Worm (Caenorhabditis elegans): ENCODE results near the gene C34C12.9.

C34C12.9 gene

DNA sequence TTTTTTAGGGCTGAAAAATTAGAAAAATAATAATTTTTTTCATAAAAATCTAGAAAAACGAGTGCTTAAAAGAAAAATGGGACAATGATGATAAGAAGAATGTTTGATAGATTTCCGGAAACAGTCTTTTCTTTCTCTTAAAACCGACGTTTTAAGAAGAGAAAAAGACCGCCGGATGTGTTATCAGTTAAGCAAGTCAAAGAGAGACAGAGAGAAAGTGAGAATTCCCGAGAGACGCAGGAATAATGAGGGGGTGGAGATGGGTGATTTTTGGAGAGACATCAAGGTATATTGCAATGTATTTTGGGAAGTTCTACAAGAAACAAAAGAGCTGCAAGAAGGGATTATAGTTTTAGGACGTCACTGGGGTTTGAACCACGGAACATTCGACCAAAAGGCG is at the start of gene C34C12.9:
Gene C34C12.9, minus strand, starts transcription at position 16 of the 400 bp plus-strand sequence.
- TF ChIP-seq unc-62 (GFP tag; optimal IDR thresholded peaks at IDR 0.05) = no peak

DNA sequence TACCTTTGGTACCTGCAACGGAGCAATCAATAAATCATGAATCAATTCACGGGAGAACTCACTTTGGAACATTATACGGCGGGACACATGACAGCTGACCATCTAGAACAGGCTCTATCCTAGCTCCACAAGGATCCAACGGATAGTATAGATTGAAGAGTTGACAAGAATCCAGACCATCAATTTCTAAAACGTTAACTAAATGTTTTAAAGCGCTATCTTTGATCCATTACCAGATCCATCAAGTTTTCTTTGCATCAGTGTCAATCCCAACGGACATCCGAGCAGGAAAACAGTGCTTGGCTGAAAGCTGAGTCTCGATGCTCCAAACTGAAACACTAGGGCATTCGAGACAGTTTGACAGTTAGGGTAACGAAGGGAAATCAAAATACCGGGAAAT is 48.1 kb upstream of the C34C12.9 start:
- TF ChIP-seq unc-62 (GFP tag; optimal IDR thresholded peaks at IDR 0.05) = no peak

- TF ChIP-seq unc-62 (GFP tag; optimal IDR thresholded peaks at IDR 0.05) = no peak
Measured at ce11 chrIII:3520417-3520816, 45.1 kb upstream of the C34C12.9 start.

- TF ChIP-seq unc-62 (GFP tag; optimal IDR thresholded peaks at IDR 0.05) = no peak
Measured at ce11 chrIII:3519505-3519904, 44.2 kb upstream of the C34C12.9 start, which contains the start of gene hmit-1.3. Gene hmit-1.3 (minus strand): TSS chrIII:3519607.

DNA sequence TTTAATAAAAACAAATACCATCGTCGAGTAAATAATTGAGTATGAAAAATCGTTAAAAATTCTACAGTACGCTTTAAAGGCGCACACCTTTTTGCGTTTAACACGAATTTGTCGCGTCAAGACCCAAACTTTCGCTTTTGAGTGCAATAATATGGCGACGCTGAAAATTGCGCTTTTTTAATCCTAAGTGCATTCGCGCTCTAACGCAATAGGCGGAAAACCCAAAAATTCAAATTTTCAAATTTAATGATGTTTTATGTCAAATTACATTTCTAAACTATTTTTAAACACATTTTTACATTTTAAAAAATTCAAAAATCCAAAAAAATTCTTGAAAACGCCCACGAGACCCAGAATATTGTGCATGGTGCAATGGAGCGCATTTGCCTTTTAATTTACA is 36.5 kb upstream of the C34C12.9 start:
- no peak for TF ChIP-seq unc-62 (GFP tag; optimal IDR thresholded peaks at IDR 0.05)

DNA sequence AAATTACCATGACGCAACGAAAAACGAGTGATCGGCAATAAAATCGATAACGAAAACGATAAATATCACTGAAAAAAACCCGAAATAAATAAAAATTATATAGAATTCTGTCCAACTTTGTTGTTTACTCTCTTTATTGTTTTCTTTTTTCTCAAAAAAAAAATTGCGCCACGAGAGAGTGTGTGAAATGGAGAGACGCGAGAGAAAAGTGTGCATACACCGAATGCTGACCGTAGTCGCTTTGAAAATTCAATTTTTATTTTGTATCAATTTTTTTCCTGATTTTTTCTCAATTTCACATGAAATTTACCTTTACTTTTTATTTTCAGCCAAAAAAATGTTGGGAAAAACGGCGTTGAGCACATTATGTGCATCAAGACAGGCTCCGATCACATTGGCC is 34.6 kb upstream of the C34C12.9 start, which contains the start of the genes M01F1.4 and mrpl-35:
Gene M01F1.4, minus strand, starts transcription at position 126 of the 400 bp plus-strand sequence.
Gene mrpl-35, plus strand, starts transcription at position 330 of the 400 bp plus-strand sequence.
- TF ChIP-seq unc-62 (GFP tag; optimal IDR thresholded peaks at IDR 0.05) = no peak

DNA sequence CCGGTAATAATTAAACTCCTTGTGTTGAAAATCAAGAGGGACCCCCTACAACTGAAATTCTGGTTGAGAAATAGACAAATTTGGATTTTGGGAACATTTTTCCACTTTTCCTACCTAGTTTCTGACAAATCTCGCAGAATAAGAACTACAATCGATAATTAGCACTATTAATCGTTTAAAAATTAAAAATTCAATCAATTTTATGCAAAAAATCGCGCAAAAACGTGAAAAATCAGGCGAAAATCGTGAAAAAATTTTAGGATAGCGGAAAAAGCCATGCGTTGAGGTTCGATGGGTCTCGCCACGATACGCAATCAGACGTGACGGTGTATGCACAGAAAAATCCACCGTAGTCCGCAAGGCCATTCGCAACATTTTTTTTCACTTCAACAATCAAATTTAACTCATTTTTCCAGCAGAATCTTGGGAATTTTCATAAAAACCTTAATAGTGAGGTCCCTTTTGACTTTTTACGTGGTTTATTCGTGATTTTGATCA is 29.8 kb upstream of the C34C12.9 start, which contains the start of gene lias-1:
Gene lias-1, minus strand, starts transcription at position 51 of the 498 bp plus-strand sequence.
- no peak for TF ChIP-seq unc-62 (GFP tag; optimal IDR thresholded peaks at IDR 0.05)

- TF ChIP-seq unc-62 (GFP tag; optimal IDR thresholded peaks at IDR 0.05) = no peak
Measured at ce11 chrIII:3504239-3504638, 28.9 kb upstream of the C34C12.9 start.

DNA sequence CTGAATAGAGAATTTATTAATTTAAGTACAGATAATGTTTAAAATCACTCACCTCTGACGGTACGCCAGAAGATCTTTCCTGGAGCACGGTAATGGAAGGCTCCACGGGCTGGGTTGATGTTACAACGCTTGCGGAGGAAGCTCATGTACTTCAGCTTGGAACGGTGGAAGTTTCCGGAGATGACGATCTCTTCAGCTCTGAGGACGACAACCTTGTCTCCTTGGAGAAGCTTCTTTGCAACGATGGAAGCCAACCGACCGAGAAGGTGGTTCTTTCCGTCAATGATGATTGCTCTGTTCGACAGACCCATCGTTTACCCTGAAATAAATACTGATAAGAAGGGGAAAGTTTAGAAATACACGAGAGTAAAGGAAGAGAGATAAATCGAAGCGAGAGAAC is 28.0 kb upstream of the C34C12.9 start, which contains the start of gene rpl-16:
Gene rpl-16, minus strand, starts transcription at position 319 of the 400 bp plus-strand sequence.
- no peak for TF ChIP-seq unc-62 (GFP tag; optimal IDR thresholded peaks at IDR 0.05)

DNA sequence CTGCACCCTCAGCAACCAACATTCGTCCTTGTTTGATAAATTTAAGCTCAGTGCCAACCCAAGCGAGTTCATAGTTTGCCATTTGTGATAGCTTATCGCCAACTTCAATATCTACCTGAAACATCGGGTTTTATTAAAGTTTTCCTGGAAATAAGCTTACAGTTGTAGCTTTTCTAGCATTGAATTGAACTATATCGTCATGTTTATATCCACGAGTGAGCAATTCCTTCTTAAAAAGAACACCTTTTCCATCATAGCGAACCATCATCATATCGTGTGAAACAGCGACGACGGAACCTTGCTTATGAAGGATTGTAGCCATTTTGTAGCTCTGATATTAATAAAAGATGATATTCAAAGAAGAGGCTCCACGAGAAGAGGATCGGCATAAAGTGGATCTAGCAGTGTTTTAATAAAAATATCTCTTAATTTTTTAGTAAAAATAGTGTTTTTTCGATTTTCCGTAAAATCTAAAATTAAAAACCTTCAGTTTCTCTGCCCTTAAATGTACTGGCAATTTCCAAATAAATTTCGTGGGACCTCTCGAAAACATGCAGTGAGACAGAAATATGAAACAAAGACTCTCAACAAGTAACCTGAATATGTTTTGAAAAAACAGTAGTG is 27.0 kb upstream of the C34C12.9 start, which contains the start of gene M01F1.8:
Gene M01F1.8, minus strand, starts transcription at position 335 of the 624 bp plus-strand sequence.
- no peak for TF ChIP-seq unc-62 (GFP tag; optimal IDR thresholded peaks at IDR 0.05)

DNA sequence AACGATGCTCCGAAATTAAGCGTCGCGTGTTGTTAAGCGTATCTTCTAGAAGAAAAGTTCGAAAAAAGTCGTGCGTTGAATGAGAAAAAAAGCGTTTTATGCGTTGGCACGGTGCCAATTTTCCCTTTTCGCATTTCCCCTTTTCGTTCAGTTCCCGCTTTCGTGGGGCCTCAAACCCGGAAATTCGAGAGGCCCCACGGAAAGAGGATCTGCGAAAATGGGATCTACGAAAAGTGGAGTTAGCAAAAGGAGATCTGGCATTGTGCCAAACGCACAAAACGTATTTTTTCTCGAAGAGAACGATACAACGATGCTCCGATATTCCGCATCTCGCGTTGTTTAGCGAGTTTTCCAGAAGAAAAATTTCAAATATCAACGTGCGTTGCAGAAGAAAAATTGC is 24.5 kb upstream of the C34C12.9 start:
- no peak for TF ChIP-seq unc-62 (GFP tag; optimal IDR thresholded peaks at IDR 0.05)

DNA sequence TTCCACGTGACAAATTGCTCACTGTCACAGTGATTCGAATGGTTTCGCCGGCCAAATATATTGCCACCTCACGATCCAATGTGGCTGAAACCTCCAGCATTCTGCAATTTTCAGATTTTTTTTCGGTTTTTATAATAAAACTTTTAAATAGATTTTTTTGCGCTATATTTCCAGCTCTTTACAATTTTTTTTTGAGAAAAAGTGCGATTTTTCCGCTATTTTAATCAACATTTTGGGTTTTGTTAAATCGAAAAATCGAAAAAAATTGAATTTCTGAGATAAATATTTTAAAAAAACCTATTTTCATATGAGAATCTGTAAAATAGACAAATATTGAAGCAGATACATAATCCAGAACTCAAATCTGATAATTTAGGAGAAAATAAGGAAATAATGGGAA is 23.6 kb upstream of the C34C12.9 start, which contains the start of gene M01F1.9:
Gene M01F1.9, minus strand, starts transcription at position 101 of the 400 bp plus-strand sequence.
- no peak for TF ChIP-seq unc-62 (GFP tag; optimal IDR thresholded peaks at IDR 0.05)

DNA sequence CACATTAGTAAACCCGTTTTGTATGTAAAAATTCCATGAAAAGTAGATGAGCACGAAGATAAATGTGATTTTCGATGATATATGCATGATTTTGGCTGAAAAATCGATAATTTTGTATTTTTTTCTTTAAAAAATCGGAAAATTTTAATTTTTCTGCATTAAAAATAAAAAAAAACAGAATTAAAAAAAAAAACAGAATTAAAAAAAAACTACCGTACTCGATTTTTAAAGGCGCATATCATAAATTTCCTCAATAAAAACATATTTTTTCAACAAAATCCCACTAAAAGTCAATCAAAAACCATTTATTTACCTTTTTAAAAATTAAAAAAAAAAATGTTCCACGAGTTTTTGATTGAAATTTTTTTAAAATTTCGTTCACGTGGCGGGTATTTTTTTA is 17.8 kb upstream of the C34C12.9 start, which contains the start of gene gly-14:
Gene gly-14, minus strand, starts transcription at position 101 of the 400 bp plus-strand sequence.
- TF ChIP-seq unc-62 (GFP tag; optimal IDR thresholded peaks at IDR 0.05) = no peak

ce11 chrIII:3488224-3488623 is 12.9 kb upstream of the C34C12.9 start, which contains the start of gene C34C12.7:
Gene C34C12.7 (minus strand): TSS chrIII:3488341.
- TF ChIP-seq unc-62 (GFP tag; optimal IDR thresholded peaks at IDR 0.05) = no peak

ce11 chrIII:3487133-3487532 is 11.8 kb upstream of the C34C12.9 start:
- no peak for TF ChIP-seq unc-62 (GFP tag; optimal IDR thresholded peaks at IDR 0.05)

DNA sequence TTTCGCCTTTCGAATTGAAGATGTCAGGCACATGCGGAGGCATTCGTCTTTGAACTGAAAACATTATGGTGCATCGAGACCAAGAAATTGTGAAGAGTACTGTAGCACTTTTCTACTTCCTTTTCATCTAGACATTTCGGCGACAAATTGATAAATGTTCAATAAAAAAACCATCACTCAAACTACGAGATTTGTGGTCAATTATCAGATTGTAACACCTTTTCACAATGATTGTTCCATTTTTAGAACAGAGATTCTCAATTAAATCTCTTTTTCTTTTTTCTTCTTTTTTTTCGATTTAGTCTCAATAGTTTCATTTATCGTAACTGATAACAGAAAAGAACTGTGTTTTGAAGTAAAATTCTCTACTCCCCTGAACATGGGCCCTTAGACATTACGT is 10.7 kb upstream of the C34C12.9 start:
- no peak for TF ChIP-seq unc-62 (GFP tag; optimal IDR thresholded peaks at IDR 0.05)

- no peak for TF ChIP-seq unc-62 (GFP tag; optimal IDR thresholded peaks at IDR 0.05)
Measured at ce11 chrIII:3484995-3485394, 9.7 kb upstream of the C34C12.9 start.
